Worm (Caenorhabditis elegans) whole organism, L1 larva: ENCODE results near the gene ZC455.1.

ENCODE experiments used
- F16B12.6 ChIP-seq: fragments of 150-350 bp; optimal IDR thresholded peaks from 2 replicates; lab custom pipeline; 2014; ENCODE audit warnings: missing biosample characterization, missing genetic modification characterization
- Y116A8C.19 ChIP-seq: sonication (generic microtip); optimal IDR thresholded peaks from 2 replicates; lab custom pipeline; 2016; ENCODE audit warnings: missing compliant biosample characterization, missing genetic modification characterization, borderline replicate concordance
- ama-1 ChIP-seq: fragments of 150-350 bp; optimal IDR thresholded peaks from 2 replicates; lab custom pipeline; 2014
- blmp-1 ChIP-seq: fragments of 150-350 bp; optimal IDR thresholded peaks from 2 replicates; lab custom pipeline; 2014; ENCODE audit warnings: missing biosample characterization, missing genetic modification characterization
- ceh-88 ChIP-seq: fragments of 200-800 bp; sonication (Bioruptor generic); IDR thresholded peaks from 2 replicates; pipeline ENCODE4 v1.3.6; 2022; ENCODE audit warnings: missing genetic modification characterization, missing compliant biosample characterization
- efl-1 ChIP-seq, 4 experiments: fragments of 150-350 bp; optimal IDR thresholded peaks in 3 of 4; peaks in 1 of 4; 1 replicate in 1 of 4; 2 replicates in 3 of 4; lab custom pipeline; 2014; ENCODE audit warnings: missing biosample characterization in 2 of 4, missing genetic modification characterization in 2 of 4, missing genetic modification reagents in 2 of 4
- elt-2 ChIP-seq: sonication (generic microtip); optimal IDR thresholded peaks from 2 replicates; lab custom pipeline; 2016; ENCODE audit warnings: missing genetic modification characterization, mild to moderate bottlenecking, inconsistent platforms, missing compliant biosample characterization, missing genetic modification reagents
- ets-5 ChIP-seq: fragments of 200-800 bp; sonication (Bioruptor generic); IDR thresholded peaks from 2 replicates; pipeline ENCODE4 v1.3.6; 2022; ENCODE audit warnings: missing genetic modification characterization, missing compliant biosample characterization
- hpl-2 ChIP-seq: fragments of 150-350 bp; optimal IDR thresholded peaks from 2 replicates; lab custom pipeline; 2014; ENCODE audit warnings: missing biosample characterization, missing genetic modification reagents, missing genetic modification characterization
- lin-35 ChIP-seq, 2 experiments: fragments of 150-350 bp; optimal IDR thresholded peaks; 2 replicates each; lab custom pipeline; 2014; ENCODE audit warnings: missing biosample characterization in 2 of 2, missing genetic modification characterization in 2 of 2, missing genetic modification reagents in 2 of 2
- lsy-2 ChIP-seq, 2 experiments: fragments of 150-350 bp; optimal IDR thresholded peaks; 2 replicates each; lab custom pipeline; 2014; ENCODE audit warnings: missing biosample characterization in 2 of 2, missing genetic modification characterization in 2 of 2
- mab-9 ChIP-seq: fragments of 200-800 bp; sonication (Bioruptor generic); IDR thresholded peaks from 2 replicates; pipeline ENCODE4 v1.3.6; 2022; ENCODE audit warnings: missing genetic modification reagents, missing genetic modification characterization, missing compliant biosample characterization
- mef-2 ChIP-seq: fragments of 150-350 bp; optimal IDR thresholded peaks from 2 replicates; lab custom pipeline; 2014; ENCODE audit warnings: missing biosample characterization, missing genetic modification characterization
- nhr-19 ChIP-seq: fragments of 200-800 bp; sonication (Bioruptor generic); conservative IDR thresholded peaks from 2 replicates; pipeline ENCODE4 v1.3.6; 2022; ENCODE audit warnings: missing genetic modification characterization, missing compliant biosample characterization
- nhr-20 ChIP-seq: sonication (generic microtip); optimal IDR thresholded peaks from 2 replicates; lab custom pipeline; 2016; ENCODE audit warnings: mild to moderate bottlenecking, missing genetic modification characterization, missing compliant biosample characterization
- nhr-237 ChIP-seq: fragments of 150-350 bp; optimal IDR thresholded peaks from 2 replicates; lab custom pipeline; 2014; ENCODE audit warnings: missing biosample characterization, missing genetic modification characterization
- pag-3 ChIP-seq: sonication (generic microtip); optimal IDR thresholded peaks from 2 replicates; lab custom pipeline; 2017; ENCODE audit warnings: missing genetic modification characterization, mild to moderate bottlenecking, missing compliant biosample characterization, antibody characterized with exemption, borderline replicate concordance; ENCODE audit not compliant: insufficient read depth
- rnt-1 ChIP-seq: sonication (generic microtip); optimal IDR thresholded peaks from 2 replicates; lab custom pipeline; 2016; ENCODE audit warnings: mild to moderate bottlenecking, missing genetic modification characterization, moderate library complexity, missing compliant biosample characterization
- sup-37 ChIP-seq: fragments of 200-800 bp; sonication (Bioruptor generic); optimal IDR thresholded peaks from 2 replicates; lab custom pipeline; 2018; ENCODE audit warnings: mild to moderate bottlenecking, missing genetic modification characterization, missing compliant biosample characterization
- zag-1 ChIP-seq: fragments of 150-350 bp; optimal IDR thresholded peaks from 2 replicates; lab custom pipeline; 2014; ENCODE audit warnings: missing biosample characterization, missing genetic modification characterization

Gene ZC455.1

DNA sequence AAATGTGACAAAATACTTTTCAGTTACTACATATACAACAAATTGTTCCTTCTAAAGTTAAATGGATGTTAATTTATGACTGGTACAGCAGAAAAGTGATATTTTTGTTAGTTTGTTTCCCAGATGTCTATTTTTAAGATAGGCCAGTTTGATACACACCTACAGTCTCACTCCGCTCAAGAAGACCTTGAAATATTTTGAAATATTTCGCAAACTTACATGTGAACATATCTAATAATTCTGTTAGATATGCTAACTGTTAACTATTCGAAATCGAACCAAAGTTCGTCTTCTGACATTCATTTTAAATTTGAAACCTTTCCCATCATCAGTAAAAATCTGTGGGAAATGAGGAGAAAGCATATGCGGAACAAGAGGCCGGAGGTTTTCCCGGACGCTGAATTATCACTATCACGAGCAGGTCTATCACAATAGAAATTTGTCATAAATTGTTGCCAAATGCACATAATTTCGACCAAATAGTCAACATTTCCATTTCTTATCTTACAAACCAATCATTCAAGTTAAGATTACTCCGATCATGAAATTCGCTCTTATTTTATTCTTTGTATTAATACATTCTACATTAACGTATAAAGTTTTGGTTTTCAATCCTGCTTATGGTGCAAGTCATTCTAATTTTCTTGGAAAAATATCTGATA, 46.6 kb downstream of the ZC455.1 start, which contains the start of the genes ZC443.4 and ugt-18:
Gene ZC443.4, minus strand, starts transcription at position 95 of the 662 bp plus-strand sequence.
Gene ugt-18, plus strand, starts transcription at position 469 of the 662 bp plus-strand sequence.
- no peak for TF ChIP-seq lsy-2 (tag; optimal IDR thresholded peaks at IDR 0.05; lab: Kevin White, UChicago)
- TF ChIP-seq pag-3 (tag; lab: Kevin White, UChicago): no peak
- peak; percentile 19 for TF ChIP-seq elt-2
- no peak for TF ChIP-seq rnt-1 (tag; lab: Kevin White, UChicago)

DNA sequence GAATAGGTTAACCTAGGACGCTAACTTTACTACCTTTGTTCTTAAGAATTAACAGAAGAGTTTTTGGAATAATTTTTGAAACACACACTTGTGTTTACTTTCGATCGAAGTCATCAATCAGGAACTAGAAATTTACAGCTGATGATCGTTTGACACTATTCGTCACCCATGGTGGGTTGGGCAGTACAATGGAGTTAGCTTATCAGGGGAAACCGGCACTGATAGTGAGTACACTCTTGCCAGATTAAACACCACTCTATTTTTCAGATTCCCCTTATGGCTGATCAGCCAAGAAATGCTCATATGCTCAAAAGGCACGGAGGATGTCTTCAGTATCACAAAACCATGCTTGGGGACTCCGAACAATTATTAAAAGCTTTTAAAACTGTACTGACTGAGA, 48.7 kb downstream of the ZC455.1 start:
- no peak for TF ChIP-seq mef-2
- peak; percentile 64 for TF ChIP-seq elt-2
- peak; percentile 44 for TF ChIP-seq nhr-20 (tag; lab: Kevin White, UChicago)
- TF ChIP-seq, all 84 proteins: peak for 2

DNA sequence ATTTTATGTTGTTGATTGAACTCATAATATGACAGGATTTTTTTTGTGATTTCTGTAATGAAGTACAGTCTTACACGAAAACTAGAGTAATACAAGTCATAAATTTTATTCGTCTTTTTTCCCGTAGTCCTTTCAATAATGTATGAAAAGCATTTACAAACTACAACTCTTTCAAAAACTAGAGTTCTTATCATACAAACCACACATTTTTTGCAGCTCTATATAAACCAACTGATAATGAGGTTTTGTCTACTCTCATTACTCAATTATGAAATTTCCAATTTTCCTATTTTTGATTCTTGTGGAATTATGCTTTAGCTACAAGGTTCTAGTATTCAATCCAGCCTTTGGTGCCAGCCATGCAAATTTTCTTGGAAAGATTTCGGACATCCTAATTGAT, 51.5 kb downstream of the ZC455.1 start, which contains the start of gene ugt-16:
Gene ugt-16, plus strand, starts transcription at position 248 of the 400 bp plus-strand sequence.
- TF ChIP-seq blmp-1 (tag; lab: Kevin White, UChicago) (no peak), nhr-237 (tag; lab: Kevin White, UChicago) (no peak), hpl-2 (no peak), F16B12.6 (tag; lab: Kevin White, UChicago) (no peak), sup-37 (GFP tag; lab: Kevin White, UChicago) (no peak), Y116A8C.19 (tag; lab: Kevin White, UChicago) (no peak), efl-1 (optimal IDR thresholded peaks at IDR 0.05; lab: Kevin White, UChicago) (no peak), efl-1 (GFP tag; optimal IDR thresholded peaks at IDR 0.05 in 1 of 2; lab: Kevin White, UChicago) (no peak), pag-3 (tag; lab: Kevin White, UChicago) (no peak), nhr-19 (GFP tag; lab: Robert Waterston, UW) (no peak), zag-1 (tag; lab: Kevin White, UChicago) (no peak), rnt-1 (tag; lab: Kevin White, UChicago) (no peak), ets-5 (GFP tag; lab: Robert Waterston, UW) (no peak), nhr-20 (tag; lab: Kevin White, UChicago) (peak; percentile 50), ama-1 (lab: Kevin White, UChicago) (no peak), ceh-88 (no peak), elt-2 (peak; percentile 78)

DNA sequence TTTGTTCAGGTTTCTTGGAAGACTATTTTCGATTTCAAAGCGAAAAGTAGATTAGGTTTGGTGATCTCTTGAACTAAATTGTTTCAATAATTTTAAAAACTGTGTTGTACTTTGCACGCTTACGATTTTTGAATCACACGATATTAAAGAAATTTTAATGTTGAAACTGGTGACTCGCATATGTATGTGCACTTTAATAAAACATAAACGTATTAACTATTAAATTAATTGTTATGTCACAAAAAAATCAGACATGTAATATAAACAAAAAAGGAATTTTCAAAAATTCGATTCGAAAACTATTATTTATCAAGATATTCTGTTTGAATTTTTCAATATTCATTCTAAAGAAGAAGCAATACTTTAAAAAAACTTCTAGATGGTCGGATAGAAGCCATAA, 53.9 kb downstream of the ZC455.1 start, which contains the start of gene ugt-15:
Gene ugt-15, plus strand, starts transcription at position 301 of the 400 bp plus-strand sequence.
- TF ChIP-seq lin-35 (GFP tag; optimal IDR thresholded peaks at IDR 0.05; lab: Kevin White, UChicago): no peak
- TF ChIP-seq ama-1 (lab: Kevin White, UChicago): no peak
- no peak for TF ChIP-seq ceh-88
- no peak for TF ChIP-seq mab-9
- TF ChIP-seq nhr-19 (GFP tag; lab: Robert Waterston, UW): no peak
